Fruit fly (Drosophila melanogaster) whole organism, embryonic: Measurements from ENCODE around the gene wls.

ENCODE experiments used
- Atf-2 ChIP-seq: fragments of 200-800 bp; sonication (Bioruptor generic); optimal IDR thresholded peaks from 2 replicates; lab custom pipeline; 2016; ENCODE audit warnings: missing biosample characterization, missing genetic modification characterization
- CG10979 ChIP-seq: fragments of 200-800 bp; sonication (Bioruptor generic); optimal IDR thresholded peaks from 2 replicates; lab custom pipeline; 2018; ENCODE audit warnings: missing biosample characterization, mild to moderate bottlenecking, missing genetic modification characterization, moderate library complexity
- CG11723 ChIP-seq: fragments of 200-800 bp; sonication (Bioruptor generic); optimal IDR thresholded peaks from 2 replicates; lab custom pipeline; 2017; ENCODE audit warnings: missing biosample characterization, mild to moderate bottlenecking, missing genetic modification characterization
- CG12391 ChIP-seq: fragments of 200-800 bp; sonication (Bioruptor generic); optimal IDR thresholded peaks from 3 replicates; lab custom pipeline; 2018; ENCODE audit warnings: missing biosample characterization, mild to moderate bottlenecking, missing genetic modification characterization, moderate library complexity
- CG14014 ChIP-seq: fragments of 200-800 bp; sonication (Bioruptor generic); IDR thresholded peaks from 2 replicates; pipeline ENCODE4 v1.3.6; 2022; ENCODE audit warnings: missing biosample characterization, missing genetic modification characterization
- CG17361 ChIP-seq: fragments of 200-800 bp; sonication (Bioruptor generic); IDR thresholded peaks from 3 replicates; pipeline ENCODE4 v1.3.6; 2022; ENCODE audit warnings: missing biosample characterization, missing genetic modification characterization
- CG18599 ChIP-seq: fragments of 200-800 bp; sonication (Bioruptor generic); optimal IDR thresholded peaks from 3 replicates; lab custom pipeline; 2017; ENCODE audit warnings: missing biosample characterization, missing genetic modification characterization, mild to moderate bottlenecking, moderate library complexity, missing genetic modification reagents
- CG18619 ChIP-seq: fragments of 200-800 bp; sonication (Bioruptor generic); optimal IDR thresholded peaks from 3 replicates; lab custom pipeline; 2017; ENCODE audit warnings: missing biosample characterization, mild to moderate bottlenecking, missing genetic modification characterization
- CG32532 ChIP-seq: fragments of 200-800 bp; sonication (Bioruptor generic); IDR thresholded peaks from 2 replicates; pipeline ENCODE4 v1.3.6; 2022; ENCODE audit warnings: missing biosample characterization, missing genetic modification characterization
- CG4424 ChIP-seq: fragments of 200-800 bp; sonication (Bioruptor generic); optimal IDR thresholded peaks from 3 replicates; lab custom pipeline; 2016; ENCODE audit warnings: missing biosample characterization, missing genetic modification characterization
- CG6654 ChIP-seq: fragments of 200-800 bp; sonication (Bioruptor generic); optimal IDR thresholded peaks from 2 replicates; lab custom pipeline; 2017; ENCODE audit warnings: missing biosample characterization, mild to moderate bottlenecking, missing genetic modification characterization
- CG9932 ChIP-seq: fragments of 200-800 bp; sonication (Bioruptor generic); IDR thresholded peaks from 2 replicates; pipeline ENCODE4 v1.3.6; 2022; ENCODE audit warnings: missing biosample characterization, missing genetic modification characterization
- Camta ChIP-seq: fragments of 200-800 bp; sonication (Bioruptor generic); optimal IDR thresholded peaks from 2 replicates; lab custom pipeline; 2016; ENCODE audit warnings: missing biosample characterization, missing genetic modification characterization
- Dip3 ChIP-seq: fragments of 200-800 bp; sonication (Bioruptor generic); optimal IDR thresholded peaks from 3 replicates; lab custom pipeline; 2016; ENCODE audit warnings: missing biosample characterization, missing genetic modification characterization
- Fer1 ChIP-seq: fragments of 200-800 bp; sonication (Bioruptor generic); optimal IDR thresholded peaks from 2 replicates; lab custom pipeline; 2017; ENCODE audit warnings: missing biosample characterization, mild to moderate bottlenecking, missing genetic modification characterization
- HLH4C ChIP-seq: fragments of 200-800 bp; sonication (Bioruptor generic); IDR thresholded peaks from 3 replicates; pipeline ENCODE4 v1.3.6; 2022; ENCODE audit warnings: missing biosample characterization, missing genetic modification characterization; ENCODE audit not compliant: partially characterized antibody
- MESR4 ChIP-seq: fragments of 200-800 bp; sonication (Bioruptor generic); optimal IDR thresholded peaks from 2 replicates; lab custom pipeline; 2018; ENCODE audit warnings: missing biosample characterization, mild to moderate bottlenecking, missing genetic modification characterization, moderate library complexity
- MTF-1 ChIP-seq: fragments of 200-800 bp; sonication (Bioruptor generic); optimal IDR thresholded peaks from 2 replicates; lab custom pipeline; 2018; ENCODE audit warnings: missing biosample characterization, mild to moderate bottlenecking, missing genetic modification characterization, borderline replicate concordance
- Med ChIP-seq: fragments of 200-800 bp; sonication (Bioruptor generic); peaks from one replicate; lab custom pipeline; 2016; ENCODE audit warnings: missing biosample characterization, missing genetic modification characterization, mild to moderate bottlenecking, inconsistent platforms, moderate library complexity
- NFAT ChIP-seq: fragments of 200-800 bp; sonication (Bioruptor generic); IDR thresholded peaks from 2 replicates; pipeline ENCODE4 v1.3.6; 2022; ENCODE audit warnings: missing biosample characterization, missing genetic modification characterization
- Ptx1 ChIP-seq: fragments of 200-800 bp; sonication (Bioruptor generic); IDR thresholded peaks from 2 replicates; pipeline ENCODE4 v1.3.6; 2022; ENCODE audit warnings: missing biosample characterization, missing genetic modification characterization
- Sin3A ChIP-seq: fragments of >200 bp; optimal IDR thresholded peaks from 2 replicates; lab custom pipeline; 2018
- Taf1 ChIP-seq: fragments of 200-800 bp; sonication (Bioruptor generic); IDR thresholded peaks from 2 replicates; pipeline ENCODE4 v1.3.6; 2022; ENCODE audit warnings: missing biosample characterization, missing genetic modification characterization
- Xrp1 ChIP-seq: fragments of 200-800 bp; sonication (Bioruptor generic); IDR thresholded peaks from 2 replicates; pipeline ENCODE4 v1.3.6; 2022; ENCODE audit warnings: missing biosample characterization, missing genetic modification characterization
- bbx ChIP-seq: fragments of 200-800 bp; sonication (Bioruptor generic); IDR thresholded peaks from 2 replicates; pipeline ENCODE4 v1.3.6; 2022; ENCODE audit warnings: missing biosample characterization, missing genetic modification characterization; ENCODE audit not compliant: partially characterized antibody
- cad ChIP-seq: fragments of >200 bp; optimal IDR thresholded peaks from 2 replicates; lab custom pipeline; 2017; ENCODE audit warnings: missing biosample characterization, missing genetic modification characterization
- chif ChIP-seq, 2 experiments: fragments of 200-800 bp; sonication (Bioruptor generic); optimal IDR thresholded peaks; 3 replicates each; lab custom pipeline; 2016; ENCODE audit warnings: missing biosample characterization in 2 of 2, missing genetic modification characterization in 2 of 2
- crp ChIP-seq, 2 experiments: fragments of 200-800 bp; sonication (Bioruptor generic); optimal IDR thresholded peaks; 2 replicates in 1 of 2; 3 replicates in 1 of 2; lab custom pipeline; 2017; ENCODE audit warnings: missing biosample characterization in 2 of 2, missing genetic modification characterization in 2 of 2, mild to moderate bottlenecking in 1 of 2, moderate library complexity in 1 of 2
- cwo ChIP-seq: fragments of 200-800 bp; sonication (Bioruptor generic); optimal IDR thresholded peaks from 3 replicates; lab custom pipeline; 2017; ENCODE audit warnings: missing biosample characterization, missing genetic modification characterization, mild to moderate bottlenecking, moderate library complexity, missing genetic modification reagents
- dysf ChIP-seq: fragments of 200-800 bp; sonication (Bioruptor generic); IDR thresholded peaks from 3 replicates; pipeline ENCODE4 v1.3.6; 2022; ENCODE audit warnings: missing biosample characterization, missing genetic modification characterization
- exex ChIP-seq: fragments of 200-800 bp; sonication (Bioruptor generic); optimal IDR thresholded peaks from 4 replicates; lab custom pipeline; 2018; ENCODE audit warnings: missing biosample characterization, mild to moderate bottlenecking, missing genetic modification characterization, moderate library complexity
- fu2 ChIP-seq: fragments of 200-800 bp; sonication (Bioruptor generic); optimal IDR thresholded peaks from 2 replicates; lab custom pipeline; 2016; ENCODE audit warnings: missing biosample characterization, missing genetic modification characterization
- gem ChIP-seq: fragments of 200-800 bp; sonication (Bioruptor generic); optimal IDR thresholded peaks from 2 replicates; lab custom pipeline; 2019; ENCODE audit warnings: missing biosample characterization, mild to moderate bottlenecking, missing genetic modification characterization, moderate library complexity
- ham ChIP-seq: fragments of 200-800 bp; sonication (Bioruptor generic); IDR thresholded peaks from 2 replicates; pipeline ENCODE4 v1.3.6; 2022; ENCODE audit warnings: missing biosample characterization, missing genetic modification characterization
- insv ChIP-seq, 2 experiments: fragments of 200-800 bp; sonication (Bioruptor generic); optimal IDR thresholded peaks; 3 replicates each; lab custom pipeline; 2016 to 2018; ENCODE audit warnings: missing biosample characterization in 2 of 2, missing genetic modification characterization in 2 of 2
- lab ChIP-seq: fragments of 200-800 bp; sonication (Bioruptor generic); optimal IDR thresholded peaks from 3 replicates; lab custom pipeline; 2017; ENCODE audit warnings: missing biosample characterization, missing genetic modification characterization, mild to moderate bottlenecking, moderate library complexity, missing genetic modification reagents
- mam ChIP-seq: fragments of 200-800 bp; sonication (Bioruptor generic); optimal IDR thresholded peaks from 3 replicates; lab custom pipeline; 2016; ENCODE audit warnings: missing biosample characterization, missing genetic modification characterization
- scrt ChIP-seq: fragments of 200-800 bp; sonication (Bioruptor generic); optimal IDR thresholded peaks from 2 replicates; lab custom pipeline; 2018; ENCODE audit warnings: missing biosample characterization, mild to moderate bottlenecking, missing genetic modification characterization, moderate library complexity
- sens ChIP-seq: fragments of 200-800 bp; sonication (Bioruptor generic); peaks from one replicate; lab custom pipeline; 2016; ENCODE audit warnings: missing biosample characterization, missing genetic modification characterization
- sisA ChIP-seq: fragments of 200-800 bp; sonication (Bioruptor generic); IDR thresholded peaks from 2 replicates; pipeline ENCODE4 v1.3.6; 2022; ENCODE audit warnings: missing biosample characterization, missing genetic modification characterization
- tgo ChIP-seq: fragments of 200-800 bp; sonication (Bioruptor generic); IDR thresholded peaks from 3 replicates; pipeline ENCODE4 v1.3.6; 2022; ENCODE audit warnings: missing biosample characterization, missing genetic modification characterization
- tio ChIP-seq: fragments of 200-800 bp; sonication (Bioruptor generic); optimal IDR thresholded peaks from 2 replicates; lab custom pipeline; 2017; ENCODE audit warnings: missing biosample characterization, missing genetic modification characterization, inconsistent platforms
- trem ChIP-seq: fragments of 200-800 bp; optimal IDR thresholded peaks from 3 replicates; lab custom pipeline; 2019; ENCODE audit warnings: missing biosample characterization, mild to moderate bottlenecking, missing genetic modification characterization, moderate library complexity
- z ChIP-seq: fragments of 200-800 bp; sonication (Bioruptor generic); IDR thresholded peaks from 3 replicates; pipeline ENCODE4 v1.3.6; 2022; ENCODE audit warnings: missing biosample characterization, missing genetic modification characterization
- zen ChIP-seq: fragments of 200-800 bp; sonication (Bioruptor generic); optimal IDR thresholded peaks from 3 replicates; lab custom pipeline; 2018; ENCODE audit warnings: missing biosample characterization, mild to moderate bottlenecking, missing genetic modification characterization, moderate library complexity
- zfh2 ChIP-seq: fragments of 200-800 bp; sonication (Bioruptor generic); optimal IDR thresholded peaks from 2 replicates; lab custom pipeline; 2016; ENCODE audit warnings: missing biosample characterization, missing genetic modification characterization

The wls gene

dm6 chr3L:11125636-11126532 lies 43.5 kb downstream of the wls start (continued):
- TF ChIP-seq sisA (no peak), CG9932 (GFP tag; lab: Robert Waterston, UW) (0 out of 2 replicates have a peak, but pooled peaks have one; percentile 7), cwo (GFP tag; lab: Kevin White, UChicago) (peak; percentile 96), CG12391 (tag; lab: Kevin White, UChicago) (peak; percentile 6), exex (no peak), Ptx1 (GFP tag; lab: Robert Waterston, UW) (no peak), scrt (GFP tag; lab: Kevin White, UChicago) (peak; percentile 40), mam (GFP tag; lab: Kevin White, UChicago) (peak; percentile 16), CG32532 (GFP tag; lab: Robert Waterston, UW) (peak; percentile 54), trem (tag; lab: Kevin White, UChicago) (peak; percentile 55), Fer1 (GFP tag; lab: Kevin White, UChicago) (peak; percentile 6), tio (GFP tag; lab: Kevin White, UChicago) (no peak), zfh2 (GFP tag; lab: Kevin White, UChicago) (peak; percentile 23), dysf (GFP tag; lab: Robert Waterston, UW) (0 out of 3 replicates have a peak, but pooled peaks have one; percentile 29), CG18619 (GFP tag; lab: Kevin White, UChicago) (no peak), Atf-2 (GFP tag; lab: Kevin White, UChicago) (no peak), CG14014 (peak; percentile 32; the same call in 1 of the 2 replicates), CG11723 (no peak), Taf1 (GFP tag; lab: Robert Waterston, UW) (0 out of 2 replicates have a peak, but pooled peaks have one; percentile 20), CG17361 (GFP tag; lab: Robert Waterston, UW) (peak; percentile 22; the same call in 1 of the 3 replicates), Med (GFP tag; lab: Kevin White, UChicago) (peak; percentile 79), NFAT (GFP tag; lab: Robert Waterston, UW) (0 out of 2 replicates have a peak, but pooled peaks have one; percentile 16), Camta (GFP tag; lab: Kevin White, UChicago) (no peak), chif (GFP tag; optimal IDR thresholded peaks at IDR 0.05; lab: Kevin White, UChicago) (no peak), bbx (peak; percentile 29; the same call in 1 of the 2 replicates), lab (peak; percentile 60), MTF-1 (GFP tag; lab: Kevin White, UChicago) (no peak), Xrp1 (0 out of 2 replicates have a peak, but pooled peaks have one; percentile 11), gem (tag; lab: Kevin White, UChicago) (peak; percentile 43), Sin3A (lab: Kevin White, UChicago) (no peak), cad (GFP tag; lab: Kevin White, UChicago) (peak; percentile 36), CG18599 (GFP tag; lab: Kevin White, UChicago) (peak; percentile 39), z (GFP tag; lab: Robert Waterston, UW) (0 out of 3 replicates have a peak, but pooled peaks have one; percentile 13), CG4424 (peak; percentile 3), fu2 (GFP tag; lab: Kevin White, UChicago) (no peak), HLH4C (no peak), MESR4 (no peak), zen (tag; lab: Kevin White, UChicago) (peak; percentile 20), sens (GFP tag; lab: Kevin White, UChicago) (peak; percentile 72), CG10979 (tag; lab: Kevin White, UChicago) (peak; percentile 10), insv (GFP tag; optimal IDR thresholded peaks at IDR 0.05; lab: Kevin White, UChicago) (peak; percentile 50 to 90), Dip3 (GFP tag; lab: Kevin White, UChicago) (peak; percentile 27), crp (GFP tag; optimal IDR thresholded peaks at IDR 0.05; lab: Kevin White, UChicago) (no peak), tgo (GFP tag; lab: Robert Waterston, UW) (no peak), CG6654 (peak; percentile 95), ham (GFP tag; lab: Robert Waterston, UW) (no peak)
- TF ChIP-seq, all 482 proteins: peak for 41
